Fruit fly (Drosophila melanogaster) whole organism, embryonic: ENCODE measurements around the gene CG34288.
A peak's percentile ranks its signal among the peaks of the same experiment; 100 is the strongest.

Experiments used
- CG11085 ChIP-seq: fragments of 200-800 bp; sonication (Bioruptor generic); IDR thresholded peaks from 2 replicates; pipeline ENCODE4 v1.3.6; 2022; ENCODE audit warnings: missing biosample characterization, missing genetic modification characterization
- CG11504 ChIP-seq: fragments of 200-800 bp; sonication (Bioruptor generic); optimal IDR thresholded peaks from 3 replicates; lab custom pipeline; 2019; ENCODE audit warnings: missing biosample characterization, mild to moderate bottlenecking, missing genetic modification characterization, moderate library complexity
- CG11696 ChIP-seq: fragments of 200-800 bp; sonication (Bioruptor generic); IDR thresholded peaks from 2 replicates; pipeline ENCODE4 v1.3.6; 2022; ENCODE audit warnings: missing biosample characterization, missing genetic modification characterization
- CG12071 ChIP-seq: fragments of 200-800 bp; sonication (Bioruptor generic); optimal IDR thresholded peaks from 3 replicates; lab custom pipeline; 2018; ENCODE audit warnings: missing biosample characterization, mild to moderate bottlenecking, missing genetic modification characterization
- CG13296 ChIP-seq: fragments of 200-800 bp; sonication (Bioruptor generic); optimal IDR thresholded peaks from 3 replicates; lab custom pipeline; 2018; ENCODE audit warnings: missing biosample characterization, mild to moderate bottlenecking, missing genetic modification characterization
- CG14710 ChIP-seq: fragments of 200-800 bp; sonication (Bioruptor generic); optimal IDR thresholded peaks from 3 replicates; lab custom pipeline; 2019; ENCODE audit warnings: missing biosample characterization, mild to moderate bottlenecking, missing genetic modification characterization, moderate library complexity
- CG14965 ChIP-seq: fragments of 200-800 bp; sonication (Bioruptor generic); optimal IDR thresholded peaks from 2 replicates; lab custom pipeline; 2016; ENCODE audit warnings: missing biosample characterization, missing genetic modification characterization, borderline replicate concordance
- CG15479 ChIP-seq: fragments of 200-800 bp; sonication (Bioruptor generic); optimal IDR thresholded peaks from 3 replicates; lab custom pipeline; 2019; ENCODE audit warnings: missing biosample characterization, mild to moderate bottlenecking, missing genetic modification characterization, moderate library complexity
- CG2120 ChIP-seq: fragments of 200-800 bp; sonication (Bioruptor generic); optimal IDR thresholded peaks from 3 replicates; lab custom pipeline; 2016; ENCODE audit warnings: missing biosample characterization, missing genetic modification characterization
- CG2129 ChIP-seq: fragments of 200-800 bp; sonication (Bioruptor generic); IDR thresholded peaks from 2 replicates; pipeline ENCODE4 v1.3.6; 2022; ENCODE audit warnings: missing biosample characterization, missing genetic modification characterization; ENCODE audit not compliant: partially characterized antibody
- CG2678 ChIP-seq: fragments of 200-800 bp; sonication (Bioruptor generic); optimal IDR thresholded peaks from 3 replicates; lab custom pipeline; 2019; ENCODE audit warnings: missing biosample characterization, mild to moderate bottlenecking, missing genetic modification characterization, moderate library complexity
- CG30403 ChIP-seq: fragments of 200-800 bp; sonication (Bioruptor generic); optimal IDR thresholded peaks from 3 replicates; lab custom pipeline; 2016; ENCODE audit warnings: missing biosample characterization, missing genetic modification characterization
- CG3281 ChIP-seq: fragments of 200-800 bp; sonication (Bioruptor generic); optimal IDR thresholded peaks from 3 replicates; lab custom pipeline; 2017; ENCODE audit warnings: missing biosample characterization, mild to moderate bottlenecking, missing genetic modification characterization
- CG6791 ChIP-seq: fragments of 200-800 bp; sonication (Bioruptor generic); IDR thresholded peaks from 3 replicates; pipeline ENCODE4 v1.3.6; 2022; ENCODE audit warnings: missing biosample characterization, missing genetic modification characterization; ENCODE audit not compliant: partially characterized antibody
- CG7928 ChIP-seq: fragments of 200-800 bp; sonication (Bioruptor generic); optimal IDR thresholded peaks from 2 replicates; lab custom pipeline; 2017; ENCODE audit warnings: missing biosample characterization, mild to moderate bottlenecking, missing genetic modification characterization
- CG8944 ChIP-seq: fragments of 200-800 bp; sonication (Bioruptor generic); optimal IDR thresholded peaks from 3 replicates; lab custom pipeline; 2016; ENCODE audit warnings: missing biosample characterization, missing genetic modification characterization
- CG9876 ChIP-seq: fragments of 200-800 bp; sonication (Bioruptor generic); optimal IDR thresholded peaks from 2 replicates; lab custom pipeline; 2016; ENCODE audit warnings: missing biosample characterization, missing genetic modification characterization
- Chrac-16 ChIP-seq: fragments of 200-800 bp; sonication (Bioruptor generic); optimal IDR thresholded peaks from 3 replicates; lab custom pipeline; 2016; ENCODE audit warnings: missing biosample characterization, missing genetic modification characterization
- CkIIα-i1 ChIP-seq: fragments of 200-800 bp; sonication (Bioruptor generic); IDR thresholded peaks from 2 replicates; pipeline ENCODE4 v1.3.6; 2022; ENCODE audit warnings: missing biosample characterization, missing genetic modification characterization
- Dek ChIP-seq: fragments of 200-800 bp; sonication (Bioruptor generic); optimal IDR thresholded peaks from 3 replicates; lab custom pipeline; 2019; ENCODE audit warnings: missing biosample characterization, mild to moderate bottlenecking, missing genetic modification characterization, moderate library complexity
- Doc2 ChIP-seq: fragments of 200-800 bp; sonication (Bioruptor generic); IDR thresholded peaks from 2 replicates; pipeline ENCODE4 v1.3.6; 2022; ENCODE audit warnings: missing biosample characterization, missing genetic modification characterization
- HLH4C ChIP-seq: fragments of 200-800 bp; sonication (Bioruptor generic); IDR thresholded peaks from 3 replicates; pipeline ENCODE4 v1.3.6; 2022; ENCODE audit warnings: missing biosample characterization, missing genetic modification characterization; ENCODE audit not compliant: partially characterized antibody
- Med ChIP-seq: fragments of 200-800 bp; sonication (Bioruptor generic); peaks from one replicate; lab custom pipeline; 2016; ENCODE audit warnings: missing biosample characterization, missing genetic modification characterization, mild to moderate bottlenecking, inconsistent platforms, moderate library complexity
- Myb ChIP-seq: fragments of 200-800 bp; sonication (Bioruptor generic); optimal IDR thresholded peaks from 2 replicates; lab custom pipeline; 2016; ENCODE audit warnings: missing biosample characterization, missing genetic modification characterization
- Optix ChIP-seq: fragments of 200-800 bp; sonication (Bioruptor generic); IDR thresholded peaks from 3 replicates; pipeline ENCODE4 v1.3.6; 2022; ENCODE audit warnings: missing biosample characterization, missing genetic modification characterization
- PHDP ChIP-seq: fragments of 200-800 bp; sonication (Bioruptor generic); optimal IDR thresholded peaks from 3 replicates; lab custom pipeline; 2018; ENCODE audit warnings: missing biosample characterization, mild to moderate bottlenecking, missing genetic modification characterization, moderate library complexity
- Scr ChIP-seq: fragments of 200-800 bp; sonication (Bioruptor generic); IDR thresholded peaks from 2 replicates; pipeline ENCODE4 v1.3.6; 2022; ENCODE audit warnings: missing biosample characterization, missing genetic modification characterization; ENCODE audit not compliant: partially characterized antibody
- Sox102F ChIP-seq: fragments of 200-800 bp; sonication (Bioruptor generic); optimal IDR thresholded peaks from 2 replicates; lab custom pipeline; 2018; ENCODE audit warnings: missing biosample characterization, mild to moderate bottlenecking, missing genetic modification characterization, moderate library complexity
- ase ChIP-seq: fragments of 200-800 bp; sonication (Bioruptor generic); IDR thresholded peaks from 3 replicates; pipeline ENCODE4 v1.3.6; 2022; ENCODE audit warnings: missing biosample characterization, missing genetic modification characterization
- chm ChIP-seq: fragments of 200-800 bp; sonication (Bioruptor generic); IDR thresholded peaks from 2 replicates; pipeline ENCODE4 v1.3.6; 2022; ENCODE audit warnings: missing biosample characterization, missing genetic modification characterization
- dimm ChIP-seq: fragments of 200-800 bp; sonication (Bioruptor generic); IDR thresholded peaks from 2 replicates; pipeline ENCODE4 v1.3.6; 2022; ENCODE audit warnings: missing biosample characterization, missing genetic modification characterization
- exex ChIP-seq: fragments of 200-800 bp; sonication (Bioruptor generic); optimal IDR thresholded peaks from 4 replicates; lab custom pipeline; 2018; ENCODE audit warnings: missing biosample characterization, mild to moderate bottlenecking, missing genetic modification characterization, moderate library complexity
- hth ChIP-seq: fragments of >200 bp; optimal IDR thresholded peaks from 2 replicates; lab custom pipeline; 2017; ENCODE audit warnings: inconsistent platforms
- mam ChIP-seq: fragments of 200-800 bp; sonication (Bioruptor generic); optimal IDR thresholded peaks from 3 replicates; lab custom pipeline; 2016; ENCODE audit warnings: missing biosample characterization, missing genetic modification characterization
- mirr ChIP-seq: fragments of 200-800 bp; sonication (Bioruptor generic); optimal IDR thresholded peaks from 3 replicates; lab custom pipeline; 2018; ENCODE audit warnings: missing biosample characterization, mild to moderate bottlenecking, missing genetic modification characterization
- pfk ChIP-seq: fragments of 200-800 bp; sonication (Bioruptor generic); optimal IDR thresholded peaks from 2 replicates; lab custom pipeline; 2018; ENCODE audit warnings: missing biosample characterization, mild to moderate bottlenecking, missing genetic modification characterization, moderate library complexity
- pnt ChIP-seq: fragments of 200-800 bp; sonication (Bioruptor generic); optimal IDR thresholded peaks from 3 replicates; lab custom pipeline; 2016; ENCODE audit warnings: missing biosample characterization, missing genetic modification characterization
- psq ChIP-seq: fragments of 200-800 bp; sonication (Bioruptor generic); optimal IDR thresholded peaks from 2 replicates; lab custom pipeline; 2017; ENCODE audit warnings: missing biosample characterization, missing genetic modification characterization
- sc ChIP-seq, 3 experiments: fragments of >200 bp in 2 of 3; fragments of 200-800 bp in 1 of 3; sonication (Bioruptor generic) in 1 of 3; optimal IDR thresholded peaks; 2 replicates in 2 of 3; 3 replicates in 1 of 3; lab custom pipeline; 2017; ENCODE audit warnings: mild to moderate bottlenecking in 1 of 3, missing biosample characterization in 1 of 3, missing genetic modification characterization in 1 of 3, missing genetic modification reagents in 1 of 3
- sd ChIP-seq: fragments of 200-800 bp; sonication (Bioruptor generic); optimal IDR thresholded peaks from 3 replicates; lab custom pipeline; 2018; ENCODE audit warnings: missing biosample characterization, mild to moderate bottlenecking, missing genetic modification characterization, moderate library complexity
- sens-2 ChIP-seq: fragments of 200-800 bp; sonication (Bioruptor generic); IDR thresholded peaks from 2 replicates; pipeline ENCODE4 v1.3.6; 2022; ENCODE audit warnings: missing biosample characterization, missing genetic modification characterization
- sisA ChIP-seq: fragments of 200-800 bp; sonication (Bioruptor generic); IDR thresholded peaks from 2 replicates; pipeline ENCODE4 v1.3.6; 2022; ENCODE audit warnings: missing biosample characterization, missing genetic modification characterization
- tap ChIP-seq: fragments of 200-800 bp; optimal IDR thresholded peaks from 3 replicates; lab custom pipeline; 2019; ENCODE audit warnings: missing biosample characterization, mild to moderate bottlenecking, missing genetic modification characterization, moderate library complexity
- tll ChIP-seq, 2 experiments: fragments of 200-800 bp in 1 of 2; fragments of >200 bp in 1 of 2; sonication (Bioruptor generic) in 1 of 2; optimal IDR thresholded peaks; 2 replicates each; lab custom pipeline; 2017 to 2019; ENCODE audit warnings: missing biosample characterization in 2 of 2, missing genetic modification characterization in 2 of 2, mild to moderate bottlenecking in 1 of 2, moderate library complexity in 1 of 2
- trh ChIP-seq: fragments of 200-800 bp; sonication (Bioruptor generic); optimal IDR thresholded peaks from 2 replicates; lab custom pipeline; 2016; ENCODE audit warnings: missing biosample characterization, missing genetic modification characterization
- vfl ChIP-seq: fragments of 200-800 bp; sonication (Bioruptor generic); optimal IDR thresholded peaks from 2 replicates; lab custom pipeline; 2016; ENCODE audit warnings: missing biosample characterization, missing genetic modification characterization
- vvl ChIP-seq: fragments of 200-800 bp; sonication (Bioruptor generic); IDR thresholded peaks from 2 replicates; pipeline ENCODE4 v1.3.6; 2022; ENCODE audit warnings: missing biosample characterization, missing genetic modification characterization
- zen2 ChIP-seq: fragments of 200-800 bp; sonication (Bioruptor generic); IDR thresholded peaks from 3 replicates; pipeline ENCODE4 v1.3.6; 2022; ENCODE audit warnings: missing biosample characterization, missing genetic modification characterization; ENCODE audit not compliant: partially characterized antibody
- zfh1 ChIP-seq: fragments of 200-800 bp; sonication (Bioruptor generic); IDR thresholded peaks from 3 replicates; pipeline ENCODE4 v1.3.6; 2022; ENCODE audit warnings: missing biosample characterization, missing genetic modification characterization

The CG34288 gene

dm6 chr3R:22411879-22412587 is 35.0 kb downstream of the CG34288 start (continued):
- no peak for TF ChIP-seq CG8944 (GFP tag; lab: Kevin White, UChicago)
- TF ChIP-seq CG7928: no peak
- TF ChIP-seq CG14965 (GFP tag; lab: Kevin White, UChicago): no peak
- TF ChIP-seq PHDP: peak; percentile 6
- no peak for TF ChIP-seq CG11696 (GFP tag; lab: Robert Waterston, UW)
- no peak for TF ChIP-seq CG6791
- peak; percentile 91 for TF ChIP-seq mirr
- peak; percentile 56 for TF ChIP-seq sd
- TF ChIP-seq exex (tag; lab: Kevin White, UChicago): peak; percentile 91
- no peak for TF ChIP-seq CG30403
- TF ChIP-seq Sox102F (GFP tag; lab: Kevin White, UChicago): no peak
- TF ChIP-seq sens-2 (GFP tag; lab: Robert Waterston, UW): no peak
- no peak for TF ChIP-seq psq
- TF ChIP-seq Chrac-16: no peak
- TF ChIP-seq Scr (GFP tag; lab: Robert Waterston, UW): no peak
- TF ChIP-seq Optix: no peak
- no peak for TF ChIP-seq CG14710 (tag; lab: Kevin White, UChicago)
- TF ChIP-seq mam (GFP tag; lab: Kevin White, UChicago): no peak
- TF ChIP-seq CG11504 (tag; lab: Kevin White, UChicago): no peak
- no peak for TF ChIP-seq tap
- TF ChIP-seq CG12071: no peak
- no peak for TF ChIP-seq hth (lab: Kevin White, UChicago)
- no peak for TF ChIP-seq sisA (GFP tag; lab: Robert Waterston, UW)
- TF ChIP-seq pnt (GFP tag; lab: Kevin White, UChicago): no peak
- TF ChIP-seq tll (GFP tag; optimal IDR thresholded peaks at IDR 0.05; lab: Kevin White, UChicago): no peak
- no peak for TF ChIP-seq dimm (GFP tag; lab: Robert Waterston, UW)
- no peak for TF ChIP-seq CG2120
- TF ChIP-seq zen2 (GFP tag; lab: Robert Waterston, UW): no peak
- TF ChIP-seq sc (optimal IDR thresholded peaks at IDR 0.05; lab: Kevin White, UChicago): no peak
- TF ChIP-seq sc (GFP tag; optimal IDR thresholded peaks at IDR 0.05; lab: Kevin White, UChicago): no peak
- no peak for TF ChIP-seq ase (GFP tag; lab: Robert Waterston, UW)
- TF ChIP-seq CG15479: peak; percentile 15
- no peak for TF ChIP-seq zfh1 (GFP tag; lab: Robert Waterston, UW)
- no peak for TF ChIP-seq CG11085 (GFP tag; lab: Robert Waterston, UW)
- no peak for TF ChIP-seq Dek (tag; lab: Kevin White, UChicago)
- TF ChIP-seq CG13296 (GFP tag; lab: Kevin White, UChicago): no peak
- no peak for TF ChIP-seq CkIIα-i1 (GFP tag; lab: Robert Waterston, UW)
- no peak for TF ChIP-seq vfl
- 0 out of 3 replicates have a peak, but pooled peaks have one; percentile 8 for TF ChIP-seq HLH4C (GFP tag; lab: Robert Waterston, UW)
- TF ChIP-seq CG3281: peak; percentile 31
- TF ChIP-seq pfk: peak; percentile 88
- TF ChIP-seq CG9876 (GFP tag; lab: Kevin White, UChicago): no peak
- TF ChIP-seq Med (GFP tag; lab: Kevin White, UChicago): peak; percentile 70
- no peak for TF ChIP-seq Doc2
- TF ChIP-seq vvl (GFP tag; lab: Robert Waterston, UW): no peak
- no peak for TF ChIP-seq CG2678 (tag; lab: Kevin White, UChicago)
- no peak for TF ChIP-seq trh (GFP tag; lab: Kevin White, UChicago)
- TF ChIP-seq Myb (GFP tag; lab: Kevin White, UChicago): no peak
- no peak for TF ChIP-seq chm (GFP tag; lab: Robert Waterston, UW)
- no peak for TF ChIP-seq CG2129 (GFP tag; lab: Robert Waterston, UW)
